Worm (Caenorhabditis elegans) whole organism, L3 larva: ENCODE measurements around the gene cct-1.

ENCODE experiments used
- ZK546.5 ChIP-seq: sonication (generic microtip); optimal IDR thresholded peaks from 2 replicates; lab custom pipeline; 2017; ENCODE audit warnings: missing biosample characterization, missing genetic modification characterization
- ama-1 ChIP-seq: fragments of 150-350 bp; optimal IDR thresholded peaks from 2 replicates; lab custom pipeline; 2018
- ceh-16 ChIP-seq: sonication (generic microtip); optimal IDR thresholded peaks from 2 replicates; lab custom pipeline; 2017; ENCODE audit warnings: missing biosample characterization, missing genetic modification characterization
- ceh-28 ChIP-seq: fragments of 150-350 bp; optimal IDR thresholded peaks from 2 replicates; lab custom pipeline; 2014; ENCODE audit warnings: missing biosample characterization, missing genetic modification reagents, missing genetic modification characterization
- ceh-82 ChIP-seq: fragments of 150-350 bp; optimal IDR thresholded peaks from 2 replicates; lab custom pipeline; 2014; ENCODE audit warnings: missing biosample characterization, missing genetic modification characterization
- ceh-9 ChIP-seq: sonication (generic microtip); optimal IDR thresholded peaks from 2 replicates; lab custom pipeline; 2018; ENCODE audit warnings: missing biosample characterization, missing genetic modification characterization
- egl-27 ChIP-seq: sonication (generic microtip); optimal IDR thresholded peaks from 4 replicates; lab custom pipeline; 2017; ENCODE audit warnings: missing biosample characterization, missing genetic modification reagents, missing genetic modification characterization
- egl-5 ChIP-seq: fragments of 150-350 bp; optimal IDR thresholded peaks from 2 replicates; lab custom pipeline; 2017; ENCODE audit warnings: missing biosample characterization, missing genetic modification reagents, missing genetic modification characterization, inconsistent platforms
- elt-1 ChIP-seq: fragments of 150-350 bp; optimal IDR thresholded peaks from 2 replicates; lab custom pipeline; 2014; ENCODE audit warnings: missing biosample characterization, missing genetic modification characterization
- elt-2 ChIP-seq: sonication (generic microtip); optimal IDR thresholded peaks from 2 replicates; lab custom pipeline; 2016; ENCODE audit warnings: missing genetic modification reagents, mild to moderate bottlenecking, missing genetic modification characterization, missing compliant biosample characterization
- elt-3 ChIP-seq, 3 experiments: fragments of 150-350 bp in 1 of 3; sonication (generic microtip) in 2 of 3; optimal IDR thresholded peaks; 2 replicates in 2 of 3; 4 replicates in 1 of 3; lab custom pipeline; 2014 to 2017; ENCODE audit warnings: missing biosample characterization in 3 of 3, missing genetic modification characterization in 3 of 3
- eor-1 ChIP-seq, 2 experiments: fragments of 150-350 bp; optimal IDR thresholded peaks; 2 replicates each; lab custom pipeline; 2014 to 2018; ENCODE audit warnings: missing biosample characterization in 2 of 2, missing genetic modification characterization in 2 of 2
- fkh-10 ChIP-seq: sonication (generic microtip); optimal IDR thresholded peaks from 2 replicates; lab custom pipeline; 2017; ENCODE audit warnings: missing biosample characterization, missing genetic modification reagents, missing genetic modification characterization
- fos-1 ChIP-seq: fragments of 150-350 bp; optimal IDR thresholded peaks from 2 replicates; lab custom pipeline; 2014; ENCODE audit warnings: missing biosample characterization, missing genetic modification characterization
- hmg-11 ChIP-seq: sonication (generic microtip); optimal IDR thresholded peaks from 2 replicates; lab custom pipeline; 2016; ENCODE audit warnings: missing genetic modification characterization, missing compliant biosample characterization
- lin-39 ChIP-seq: fragments of 150-350 bp; optimal IDR thresholded peaks from 2 replicates; lab custom pipeline; 2018; ENCODE audit warnings: missing biosample characterization, missing genetic modification reagents, missing genetic modification characterization
- mdl-1 ChIP-seq: fragments of 150-350 bp; optimal IDR thresholded peaks from 2 replicates; lab custom pipeline; 2014; ENCODE audit warnings: missing biosample characterization, missing genetic modification characterization
- mml-1 ChIP-seq: fragments of 150-350 bp; sonication (generic microtip); optimal IDR thresholded peaks from 3 replicates; lab custom pipeline; 2014; ENCODE audit warnings: missing biosample characterization, missing genetic modification characterization
- nfya-1 ChIP-seq: sonication (generic microtip); optimal IDR thresholded peaks from 2 replicates; lab custom pipeline; 2017; ENCODE audit warnings: missing genetic modification characterization, mild to moderate bottlenecking, missing compliant biosample characterization, antibody characterized with exemption, moderate library complexity; ENCODE audit not compliant: insufficient read depth
- nhr-11 ChIP-seq: fragments of 150-350 bp; optimal IDR thresholded peaks from 2 replicates; lab custom pipeline; 2014; ENCODE audit warnings: missing biosample characterization, missing genetic modification characterization
- nhr-23 ChIP-seq: fragments of 150-350 bp; optimal IDR thresholded peaks from 2 replicates; lab custom pipeline; 2014; ENCODE audit warnings: missing biosample characterization, missing genetic modification reagents, missing genetic modification characterization
- nhr-25 ChIP-seq: sonication (generic microtip); optimal IDR thresholded peaks from 2 replicates; lab custom pipeline; 2017; ENCODE audit warnings: missing biosample characterization, missing genetic modification characterization
- nhr-43 ChIP-seq: sonication (generic microtip); optimal IDR thresholded peaks from 2 replicates; lab custom pipeline; 2016; ENCODE audit warnings: mild to moderate bottlenecking, missing genetic modification characterization, missing compliant biosample characterization; ENCODE audit not compliant: poor library complexity, severe bottlenecking
- nhr-76 ChIP-seq: fragments of 150-350 bp; sonication (generic microtip); optimal IDR thresholded peaks from 5 replicates; lab custom pipeline; 2014; ENCODE audit warnings: missing biosample characterization, missing genetic modification characterization
- nhr-77 ChIP-seq: fragments of 150-350 bp; optimal IDR thresholded peaks from 2 replicates; lab custom pipeline; 2014; ENCODE audit warnings: missing biosample characterization, missing genetic modification characterization
- pha-4 ChIP-seq: fragments of 150-350 bp; optimal IDR thresholded peaks from 2 replicates; lab custom pipeline; 2014; ENCODE audit warnings: missing biosample characterization, missing genetic modification reagents, missing genetic modification characterization
- pqm-1 ChIP-seq: fragments of 150-350 bp; optimal IDR thresholded peaks from 2 replicates; lab custom pipeline; 2017; ENCODE audit warnings: missing biosample characterization, missing genetic modification characterization, inconsistent platforms
- skn-1 ChIP-seq: fragments of 150-350 bp; optimal IDR thresholded peaks from 2 replicates; lab custom pipeline; 2014; ENCODE audit warnings: missing biosample characterization, missing genetic modification characterization
- snpc-4 ChIP-seq: fragments of 150-350 bp; optimal IDR thresholded peaks from 2 replicates; lab custom pipeline; 2014; ENCODE audit warnings: missing biosample characterization, missing genetic modification characterization
- unc-39 ChIP-seq: sonication (generic microtip); optimal IDR thresholded peaks from 4 replicates; lab custom pipeline; 2017; ENCODE audit warnings: missing biosample characterization, missing genetic modification characterization
- zag-1 ChIP-seq: fragments of 150-350 bp; optimal IDR thresholded peaks from 2 replicates; lab custom pipeline; 2014; ENCODE audit warnings: missing biosample characterization, missing genetic modification characterization
- ztf-11 ChIP-seq: fragments of 150-350 bp; optimal IDR thresholded peaks from 2 replicates; lab custom pipeline; 2014; ENCODE audit warnings: missing biosample characterization, missing genetic modification characterization

Gene cct-1

DNA sequence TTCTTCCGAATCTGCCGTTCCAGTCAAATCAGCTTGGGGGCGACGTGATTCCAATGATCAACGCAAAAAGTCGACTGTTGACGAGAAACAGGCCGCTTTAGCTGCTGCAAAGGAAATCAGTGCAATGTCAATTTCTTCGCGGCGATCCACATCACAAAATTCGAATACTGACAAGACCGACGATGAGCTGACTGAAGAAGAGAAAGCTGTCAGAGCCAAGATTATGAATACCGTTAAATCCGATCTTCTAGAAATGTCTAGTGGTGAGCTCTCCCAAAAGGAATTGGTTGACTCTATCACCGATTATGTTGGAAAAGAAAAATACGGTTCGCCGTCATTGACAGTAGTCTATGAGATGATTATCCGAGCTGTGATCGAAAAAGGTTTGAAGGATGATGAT is 35.0 kb downstream of the cct-1 start:
- TF ChIP-seq elt-2 (no peak), egl-5 (tag; lab: Kevin White, UChicago) (no peak), nfya-1 (no peak), lin-39 (tag; lab: Kevin White, UChicago) (no peak), snpc-4 (tag; lab: Kevin White, UChicago) (no peak), ceh-28 (tag; lab: Kevin White, UChicago) (no peak), unc-39 (no peak), zag-1 (tag; lab: Kevin White, UChicago) (no peak)

DNA sequence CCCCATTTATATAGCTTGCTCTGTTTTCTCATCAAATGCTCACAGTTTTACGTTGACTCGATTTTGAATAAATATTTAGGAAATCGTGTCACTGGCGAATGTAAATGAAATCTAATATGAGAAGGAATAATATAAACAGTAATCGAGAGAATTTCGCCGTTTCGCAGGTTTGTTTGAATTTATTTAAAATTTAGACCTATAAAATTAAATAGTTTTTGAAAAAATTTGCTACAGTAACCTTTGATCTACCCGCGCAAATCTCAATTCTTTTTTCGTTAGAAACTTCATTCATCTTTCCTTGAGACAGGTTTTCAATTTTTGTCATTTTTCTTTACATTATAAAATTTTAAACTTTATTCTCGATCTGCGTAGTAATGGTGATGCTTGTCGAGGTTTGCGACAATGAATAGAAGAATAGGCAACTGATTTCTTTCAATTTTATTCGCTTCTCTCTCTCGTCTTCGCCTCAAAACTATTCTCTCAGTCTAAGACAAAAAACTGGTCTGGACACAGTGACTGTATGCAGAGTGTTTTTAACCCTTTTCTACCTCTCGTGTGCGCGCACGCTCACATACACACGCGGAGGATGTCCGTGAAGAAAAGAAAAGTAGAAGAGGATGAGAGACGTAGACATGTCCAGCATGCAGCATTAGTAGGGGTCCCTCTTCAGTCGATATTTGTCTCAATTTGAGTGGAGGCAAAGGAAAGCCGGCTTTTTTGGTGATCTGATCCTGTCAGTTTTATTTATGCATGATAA is 37.2 kb downstream of the cct-1 start, which contains the start of gene dab-1:
dab-1 (plus strand) TSS at position 78 of the 757 bp plus-strand sequence.
- TF ChIP-seq snpc-4 (tag; lab: Kevin White, UChicago) (peak; percentile 8), nhr-25 (tag; lab: Kevin White, UChicago) (peak; percentile 88), mdl-1 (peak; percentile 15), nhr-76 (tag; lab: Kevin White, UChicago) (no peak), hmg-11 (tag; lab: Kevin White, UChicago) (peak; percentile 50), ceh-82 (tag; lab: Kevin White, UChicago) (no peak), nfya-1 (peak; percentile 1), pqm-1 (tag; lab: Kevin White, UChicago) (no peak), ceh-9 (tag; lab: Kevin White, UChicago) (no peak), ama-1 (lab: Kevin White, UChicago) (peak; percentile 31), nhr-23 (tag; lab: Kevin White, UChicago) (peak; percentile 40), ceh-16 (tag; lab: Kevin White, UChicago) (no peak), pha-4 (peak; percentile 4), eor-1 (tag; optimal IDR thresholded peaks at IDR 0.05; lab: Kevin White, UChicago) (no peak)

DNA sequence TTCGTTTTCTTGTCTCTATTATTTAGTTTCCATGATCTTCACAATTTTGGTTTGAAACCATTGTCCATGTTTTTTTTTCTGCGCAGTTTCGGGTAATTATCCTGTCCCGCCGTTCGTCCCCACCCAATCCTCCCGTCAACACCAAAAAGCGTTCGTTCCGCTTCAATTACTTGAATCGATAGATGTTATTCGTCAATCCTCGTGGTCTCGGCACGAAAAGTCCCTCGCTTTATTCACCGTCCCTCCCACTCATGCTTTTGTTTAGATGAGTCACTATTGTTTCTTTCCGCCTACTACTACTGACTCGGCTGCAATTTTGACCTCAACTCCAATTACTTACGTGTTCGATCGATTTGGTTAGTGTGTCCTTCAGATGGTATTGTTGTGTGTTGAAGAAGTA is 38.2 kb downstream of the cct-1 start:
- no peak for TF ChIP-seq egl-27 (tag; lab: Kevin White, UChicago)
- peak; percentile 43 for TF ChIP-seq nhr-25 (tag; lab: Kevin White, UChicago)

DNA sequence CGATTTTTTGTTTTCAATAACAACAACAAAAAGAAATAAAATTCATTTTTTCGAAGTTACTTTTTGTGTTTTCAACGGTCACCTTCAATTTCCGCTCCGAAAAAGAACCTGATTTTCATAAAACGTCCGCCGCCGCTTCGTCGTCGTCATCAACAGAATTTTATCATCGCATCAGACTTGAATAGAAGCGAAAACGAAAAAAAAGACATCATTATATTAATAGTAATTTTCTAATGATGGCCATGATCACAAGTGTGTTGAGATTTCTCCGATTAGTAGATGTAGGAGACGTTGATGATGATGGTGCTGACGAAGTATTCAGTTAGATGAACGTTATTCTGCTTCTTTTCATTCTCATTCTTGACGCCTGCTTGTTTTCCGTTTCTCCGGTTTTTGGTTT is 38.7 kb downstream of the cct-1 start:
- TF ChIP-seq nhr-43 (tag; lab: Kevin White, UChicago) (no peak), ztf-11 (tag; lab: Kevin White, UChicago) (no peak), mml-1 (tag; lab: Kevin White, UChicago) (no peak), elt-2 (no peak), pha-4 (no peak), fos-1 (tag; lab: Kevin White, UChicago) (no peak)
- TF ChIP-seq, all 47 proteins: peak for 0

DNA sequence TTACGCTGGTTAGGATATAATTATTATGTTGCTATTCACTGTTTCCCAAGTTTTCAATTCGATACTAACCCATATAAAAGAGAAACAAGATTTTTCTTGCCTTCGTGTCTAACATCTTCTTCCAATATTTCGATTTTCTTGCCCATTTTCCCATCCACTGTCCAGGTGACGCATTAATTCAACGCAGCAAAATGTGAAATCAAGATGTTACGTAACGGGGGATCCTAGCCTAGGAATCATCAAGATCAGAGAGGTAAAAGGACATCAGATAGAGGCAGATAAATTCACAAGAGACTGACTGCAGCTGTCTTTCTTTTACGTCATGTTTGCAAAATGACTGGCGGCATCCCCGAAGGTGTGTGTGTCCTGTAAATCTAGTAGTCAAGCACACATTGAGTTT is 39.4 kb downstream of the cct-1 start:
- TF ChIP-seq elt-1 (tag; lab: Kevin White, UChicago) (peak; percentile 44), egl-5 (tag; lab: Kevin White, UChicago) (no peak), mml-1 (tag; lab: Kevin White, UChicago) (no peak), nhr-23 (tag; lab: Kevin White, UChicago) (peak; percentile 54), unc-39 (no peak), nhr-11 (no peak), mdl-1 (no peak), nhr-43 (tag; lab: Kevin White, UChicago) (peak; percentile 7), fkh-10 (GFP tag; lab: Kevin White, UChicago) (no peak), skn-1 (tag; lab: Kevin White, UChicago) (no peak), nhr-77 (tag; lab: Kevin White, UChicago) (no peak), elt-3 (tag; optimal IDR thresholded peaks at IDR 0.05; lab: Kevin White, UChicago) (no peak), elt-2 (no peak)

DNA sequence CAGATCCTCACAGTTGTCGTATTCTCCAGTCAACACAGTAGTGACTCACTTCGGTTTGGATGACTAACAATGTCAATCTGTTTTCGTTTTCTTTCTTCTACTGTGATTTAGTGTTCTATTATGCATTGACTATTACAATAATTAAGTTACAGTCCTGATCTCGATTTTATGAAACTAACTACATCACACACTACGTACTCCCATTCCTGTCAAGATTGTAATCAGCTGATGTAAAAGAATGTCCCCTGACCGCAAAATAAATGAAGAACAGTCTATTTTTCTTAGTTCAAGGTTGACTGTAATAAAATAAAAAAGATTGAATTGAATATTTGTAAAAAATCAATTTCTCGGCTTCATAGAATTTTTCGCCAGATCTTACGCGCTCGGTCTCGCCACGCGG is 40.1 kb downstream of the cct-1 start:
- no peak for TF ChIP-seq ZK546.5 (tag; lab: Kevin White, UChicago)
- TF ChIP-seq zag-1 (tag; lab: Kevin White, UChicago), result no peak
- peak; percentile 61 for TF ChIP-seq elt-1 (tag; lab: Kevin White, UChicago)
- no peak for TF ChIP-seq nhr-25 (tag; lab: Kevin White, UChicago)
